Fruit fly (Drosophila melanogaster) whole organism, embryonic: ENCODE results near the gene CG31388.

Experiments used
- Atf3 ChIP-seq: fragments of 200-800 bp; sonication (Bioruptor generic); optimal IDR thresholded peaks from 3 replicates; lab custom pipeline; 2016; ENCODE audit warnings: missing biosample characterization, missing genetic modification characterization
- B-H1 ChIP-seq: fragments of 200-800 bp; sonication (Bioruptor generic); IDR thresholded peaks from 3 replicates; pipeline ENCODE4 v1.3.6; 2022; ENCODE audit warnings: missing biosample characterization, missing genetic modification characterization
- BtbVII ChIP-seq: fragments of 200-800 bp; sonication (Bioruptor generic); optimal IDR thresholded peaks from 3 replicates; lab custom pipeline; 2017; ENCODE audit warnings: missing biosample characterization, mild to moderate bottlenecking, missing genetic modification characterization
- CG10543 ChIP-seq: fragments of 200-800 bp; sonication (Bioruptor generic); optimal IDR thresholded peaks from 3 replicates; lab custom pipeline; 2017; ENCODE audit warnings: missing biosample characterization, mild to moderate bottlenecking, missing genetic modification characterization, moderate library complexity
- CG10565 ChIP-seq: fragments of 200-800 bp; sonication (Bioruptor generic); optimal IDR thresholded peaks from 3 replicates; lab custom pipeline; 2016; ENCODE audit warnings: missing biosample characterization, mild to moderate bottlenecking, missing genetic modification characterization
- CG10654 ChIP-seq: fragments of 200-800 bp; sonication (Bioruptor generic); optimal IDR thresholded peaks from 2 replicates; lab custom pipeline; 2016; ENCODE audit warnings: missing biosample characterization, missing genetic modification characterization
- CG11093 ChIP-seq: fragments of 200-800 bp; sonication (Bioruptor generic); IDR thresholded peaks from 3 replicates; pipeline ENCODE4 v1.3.6; 2022; ENCODE audit warnings: missing biosample characterization, missing genetic modification characterization
- CG16813 ChIP-seq: fragments of 200-800 bp; sonication (Bioruptor generic); IDR thresholded peaks from 3 replicates; pipeline ENCODE4 v1.3.6; 2022; ENCODE audit warnings: missing biosample characterization, missing genetic modification characterization; ENCODE audit not compliant: partially characterized antibody
- CG17186 ChIP-seq: fragments of 200-800 bp; sonication (Bioruptor generic); optimal IDR thresholded peaks from 3 replicates; lab custom pipeline; 2017; ENCODE audit warnings: missing biosample characterization, missing genetic modification reagents, missing genetic modification characterization
- CG18476 ChIP-seq: fragments of 200-800 bp; sonication (Bioruptor generic); optimal IDR thresholded peaks from 2 replicates; lab custom pipeline; 2016; ENCODE audit warnings: missing biosample characterization, mild to moderate bottlenecking, missing genetic modification characterization
- CG3065 ChIP-seq: fragments of 200-800 bp; sonication (Bioruptor generic); optimal IDR thresholded peaks from 2 replicates; lab custom pipeline; 2016; ENCODE audit warnings: missing biosample characterization, missing genetic modification characterization
- CG4282 ChIP-seq: fragments of 200-800 bp; sonication (Bioruptor generic); optimal IDR thresholded peaks from 2 replicates; lab custom pipeline; 2016; ENCODE audit warnings: missing biosample characterization, missing genetic modification characterization
- CG4404 ChIP-seq: fragments of 200-800 bp; sonication (Bioruptor generic); IDR thresholded peaks from 2 replicates; pipeline ENCODE4 v1.3.6; 2022; ENCODE audit warnings: missing biosample characterization, missing genetic modification characterization
- CG6254 ChIP-seq: fragments of 200-800 bp; sonication (Bioruptor generic); optimal IDR thresholded peaks from 3 replicates; lab custom pipeline; 2017; ENCODE audit warnings: mild to moderate bottlenecking, missing biosample characterization, missing genetic modification reagents, missing genetic modification characterization
- CG6813 ChIP-seq: fragments of 200-800 bp; sonication (Bioruptor generic); optimal IDR thresholded peaks from 2 replicates; lab custom pipeline; 2017; ENCODE audit warnings: missing biosample characterization, missing genetic modification characterization, mild to moderate bottlenecking, moderate library complexity, missing genetic modification reagents
- CG9932 ChIP-seq: fragments of 200-800 bp; sonication (Bioruptor generic); IDR thresholded peaks from 2 replicates; pipeline ENCODE4 v1.3.6; 2022; ENCODE audit warnings: missing biosample characterization, missing genetic modification characterization
- CHES-1-like ChIP-seq: fragments of 200-800 bp; sonication (Bioruptor generic); optimal IDR thresholded peaks from 2 replicates; lab custom pipeline; 2016; ENCODE audit warnings: missing biosample characterization, missing genetic modification characterization
- D19A ChIP-seq: fragments of 200-800 bp; optimal IDR thresholded peaks from 3 replicates; lab custom pipeline; 2019; ENCODE audit warnings: missing biosample characterization, mild to moderate bottlenecking, missing genetic modification characterization, moderate library complexity
- Doc3 ChIP-seq: fragments of 200-800 bp; sonication (Bioruptor generic); IDR thresholded peaks from 3 replicates; pipeline ENCODE4 v1.3.6; 2022; ENCODE audit warnings: missing biosample characterization, missing genetic modification characterization; ENCODE audit not compliant: partially characterized antibody
- Ets97D ChIP-seq: fragments of 200-800 bp; sonication (Bioruptor generic); optimal IDR thresholded peaks from 3 replicates; lab custom pipeline; 2016; ENCODE audit warnings: missing biosample characterization, missing genetic modification characterization
- HHEX ChIP-seq: fragments of 200-800 bp; sonication (Bioruptor generic); optimal IDR thresholded peaks from 3 replicates; lab custom pipeline; 2017; ENCODE audit warnings: missing biosample characterization, mild to moderate bottlenecking, missing genetic modification characterization, missing genetic modification reagents
- Hey ChIP-seq: fragments of 200-800 bp; sonication (Bioruptor generic); optimal IDR thresholded peaks from 3 replicates; lab custom pipeline; 2018; ENCODE audit warnings: missing biosample characterization, mild to moderate bottlenecking, missing genetic modification characterization
- Hmx ChIP-seq: fragments of 200-800 bp; sonication (Bioruptor generic); optimal IDR thresholded peaks from 2 replicates; lab custom pipeline; 2016; ENCODE audit warnings: missing biosample characterization, missing genetic modification characterization
- Lhr ChIP-seq: fragments of 200-800 bp; sonication (Bioruptor generic); optimal IDR thresholded peaks from 3 replicates; lab custom pipeline; 2017; ENCODE audit warnings: mild to moderate bottlenecking, missing biosample characterization, missing genetic modification reagents, missing genetic modification characterization
- NC2α ChIP-seq: fragments of 200-800 bp; sonication (Bioruptor generic); optimal IDR thresholded peaks from 2 replicates; lab custom pipeline; 2016; ENCODE audit warnings: missing biosample characterization, missing genetic modification characterization
- NC2β ChIP-seq: fragments of 200-800 bp; sonication (Bioruptor generic); optimal IDR thresholded peaks from 2 replicates; lab custom pipeline; 2016; ENCODE audit warnings: missing biosample characterization, missing genetic modification characterization
- NfI ChIP-seq: fragments of 200-800 bp; sonication (Bioruptor generic); optimal IDR thresholded peaks from 3 replicates; lab custom pipeline; 2018; ENCODE audit warnings: missing biosample characterization, mild to moderate bottlenecking, missing genetic modification characterization, moderate library complexity
- Scr ChIP-seq: fragments of 200-800 bp; sonication (Bioruptor generic); IDR thresholded peaks from 2 replicates; pipeline ENCODE4 v1.3.6; 2022; ENCODE audit warnings: missing biosample characterization, missing genetic modification characterization; ENCODE audit not compliant: partially characterized antibody
- Sry-δ ChIP-seq: fragments of 200-800 bp; sonication (Bioruptor generic); optimal IDR thresholded peaks from 2 replicates; lab custom pipeline; 2016; ENCODE audit warnings: missing biosample characterization, missing genetic modification characterization
- Vsx1 ChIP-seq: fragments of 200-800 bp; sonication (Bioruptor generic); optimal IDR thresholded peaks from 2 replicates; lab custom pipeline; 2017; ENCODE audit warnings: missing biosample characterization, mild to moderate bottlenecking, missing genetic modification characterization, missing genetic modification reagents
- al ChIP-seq: fragments of 200-800 bp; sonication (Bioruptor generic); IDR thresholded peaks from 2 replicates; pipeline ENCODE4 v1.3.6; 2022; ENCODE audit warnings: missing biosample characterization, missing genetic modification characterization
- bcd ChIP-seq: fragments of 200-800 bp; sonication (Bioruptor generic); optimal IDR thresholded peaks from 2 replicates; lab custom pipeline; 2017; ENCODE audit warnings: missing biosample characterization, mild to moderate bottlenecking, missing genetic modification characterization
- chm ChIP-seq: fragments of 200-800 bp; sonication (Bioruptor generic); IDR thresholded peaks from 2 replicates; pipeline ENCODE4 v1.3.6; 2022; ENCODE audit warnings: missing biosample characterization, missing genetic modification characterization
- cwo ChIP-seq: fragments of 200-800 bp; sonication (Bioruptor generic); optimal IDR thresholded peaks from 3 replicates; lab custom pipeline; 2017; ENCODE audit warnings: missing biosample characterization, missing genetic modification characterization, mild to moderate bottlenecking, moderate library complexity, missing genetic modification reagents
- dpn ChIP-seq, 2 experiments: fragments of 200-800 bp; sonication (Bioruptor generic); optimal IDR thresholded peaks; 3 replicates each; lab custom pipeline; 2016; ENCODE audit warnings: missing biosample characterization in 2 of 2, missing genetic modification characterization in 2 of 2
- exex ChIP-seq: fragments of 200-800 bp; sonication (Bioruptor generic); optimal IDR thresholded peaks from 4 replicates; lab custom pipeline; 2018; ENCODE audit warnings: missing biosample characterization, mild to moderate bottlenecking, missing genetic modification characterization, moderate library complexity
- gem ChIP-seq: fragments of 200-800 bp; sonication (Bioruptor generic); optimal IDR thresholded peaks from 2 replicates; lab custom pipeline; 2019; ENCODE audit warnings: missing biosample characterization, mild to moderate bottlenecking, missing genetic modification characterization, moderate library complexity
- hb ChIP-seq: fragments of 200-800 bp; sonication (Bioruptor generic); IDR thresholded peaks from 3 replicates; pipeline ENCODE4 v1.3.6; 2022; ENCODE audit warnings: missing biosample characterization, missing genetic modification characterization; ENCODE audit not compliant: partially characterized antibody
- hbn ChIP-seq: fragments of 200-800 bp; sonication (Bioruptor generic); IDR thresholded peaks from 2 replicates; pipeline ENCODE4 v1.3.6; 2022; ENCODE audit warnings: missing biosample characterization, missing genetic modification characterization; ENCODE audit not compliant: partially characterized antibody
- jigr1 ChIP-seq: fragments of 200-800 bp; sonication (Bioruptor generic); IDR thresholded peaks from 3 replicates; pipeline ENCODE4 v1.3.6; 2022; ENCODE audit warnings: missing biosample characterization, missing genetic modification characterization
- jumu ChIP-seq: fragments of 200-800 bp; sonication (Bioruptor generic); optimal IDR thresholded peaks from 3 replicates; lab custom pipeline; 2016; ENCODE audit warnings: missing biosample characterization, missing genetic modification characterization
- kah ChIP-seq: fragments of 200-800 bp; sonication (Bioruptor generic); optimal IDR thresholded peaks from 2 replicates; lab custom pipeline; 2018; ENCODE audit warnings: missing biosample characterization, mild to moderate bottlenecking, missing genetic modification characterization
- nom ChIP-seq: fragments of 200-800 bp; sonication (Bioruptor generic); optimal IDR thresholded peaks from 2 replicates; lab custom pipeline; 2017; ENCODE audit warnings: missing biosample characterization, missing genetic modification characterization, mild to moderate bottlenecking, moderate library complexity, missing genetic modification reagents
- oc ChIP-seq: fragments of 200-800 bp; sonication (Bioruptor generic); optimal IDR thresholded peaks from 2 replicates; lab custom pipeline; 2018; ENCODE audit warnings: missing biosample characterization, mild to moderate bottlenecking, missing genetic modification characterization, moderate library complexity
- otp ChIP-seq: fragments of 200-800 bp; sonication (Bioruptor generic); IDR thresholded peaks from 3 replicates; pipeline ENCODE4, ENCODE4 v1.3.6; 2022; ENCODE audit warnings: missing biosample characterization, missing genetic modification characterization
- peb ChIP-seq: fragments of 200-800 bp; sonication (Bioruptor generic); IDR thresholded peaks from 2 replicates; pipeline ENCODE4 v1.3.6; 2022; ENCODE audit warnings: missing biosample characterization, missing genetic modification characterization
- pnt ChIP-seq: fragments of 200-800 bp; sonication (Bioruptor generic); optimal IDR thresholded peaks from 3 replicates; lab custom pipeline; 2016; ENCODE audit warnings: missing biosample characterization, missing genetic modification characterization
- prd ChIP-seq, 3 experiments: fragments of >200 bp in 2 of 3; fragments of 200-800 bp in 1 of 3; sonication (Bioruptor generic) in 1 of 3; optimal IDR thresholded peaks in 2 of 3; IDR thresholded peaks in 1 of 3; 2 replicates in 2 of 3; 3 replicates in 1 of 3; pipeline versions ENCODE4 v1.3.6 to Lab custom; 2017 to 2022; ENCODE audit warnings: missing biosample characterization in 1 of 3, missing genetic modification characterization in 1 of 3
- sug ChIP-seq: fragments of 200-800 bp; optimal IDR thresholded peaks from 2 replicates; lab custom pipeline; 2019; ENCODE audit warnings: missing biosample characterization, mild to moderate bottlenecking, missing genetic modification characterization, moderate library complexity
- toy ChIP-seq: fragments of 200-800 bp; sonication (Bioruptor generic); IDR thresholded peaks from 2 replicates; pipeline ENCODE4 v1.3.6; 2022; ENCODE audit warnings: missing biosample characterization, missing genetic modification characterization

Gene CG31388

DNA sequence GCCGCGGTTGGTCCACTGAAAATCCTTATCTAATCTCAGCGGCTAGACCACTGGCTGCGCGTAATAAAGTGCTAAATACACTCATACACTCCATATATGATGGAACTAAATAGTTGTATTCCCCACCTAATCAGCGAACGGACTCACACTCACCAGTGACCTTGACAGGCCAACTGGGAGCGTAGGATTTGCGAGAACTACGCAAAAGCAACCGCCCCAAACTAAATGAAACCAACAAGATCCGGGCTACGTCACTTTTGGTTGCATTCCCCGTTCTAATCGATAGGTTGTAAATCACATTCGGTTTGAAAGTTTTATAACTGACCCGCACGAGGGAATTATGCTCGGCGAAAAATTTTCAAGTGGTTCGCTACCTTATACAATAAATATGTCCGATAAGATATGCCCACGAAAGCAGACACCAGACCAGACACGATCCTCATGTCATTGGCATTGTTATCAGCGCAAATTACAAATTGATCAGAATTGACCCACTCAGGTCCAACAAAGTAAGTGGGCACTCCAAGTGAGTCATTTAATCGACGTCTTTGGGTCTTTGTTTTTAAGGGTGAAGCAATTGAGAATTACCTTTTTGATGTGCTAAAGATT lies 38.3 kb upstream of the CG31388 start (continued):
- TF ChIP-seq oc (tag; lab: Kevin White, UChicago) (no peak), CG11093 (GFP tag; lab: Robert Waterston, UW) (no peak), otp (no peak), peb (no peak), NC2α (GFP tag; lab: Kevin White, UChicago) (no peak), kah (GFP tag; lab: Kevin White, UChicago) (no peak), pnt (GFP tag; lab: Kevin White, UChicago) (no peak), dpn (GFP tag; optimal IDR thresholded peaks at IDR 0.05; lab: Kevin White, UChicago) (no peak), CG4404 (GFP tag; lab: Robert Waterston, UW) (no peak), CG10565 (GFP tag; lab: Kevin White, UChicago) (no peak), NfI (GFP tag; lab: Kevin White, UChicago) (no peak), Hmx (GFP tag; lab: Kevin White, UChicago) (no peak), jumu (GFP tag; lab: Kevin White, UChicago) (no peak), Doc3 (GFP tag; lab: Robert Waterston, UW) (no peak), gem (peak; percentile 41), BtbVII (GFP tag; lab: Kevin White, UChicago) (peak; percentile 32), D19A (tag; lab: Kevin White, UChicago) (no peak), cwo (GFP tag; lab: Kevin White, UChicago) (peak; percentile 86), B-H1 (GFP tag; lab: Robert Waterston, UW) (no peak), NC2β (GFP tag; lab: Kevin White, UChicago) (no peak), Lhr (GFP tag; lab: Kevin White, UChicago) (no peak), CG3065 (no peak), toy (no peak), CG18476 (GFP tag; lab: Kevin White, UChicago) (no peak), exex (tag; lab: Kevin White, UChicago) (peak; percentile 98), CG6813 (no peak), CG6254 (no peak), CG16813 (no peak), Scr (no peak), chm (GFP tag; lab: Robert Waterston, UW) (no peak), Ets97D (GFP tag; lab: Kevin White, UChicago) (no peak), prd (optimal IDR thresholded peaks at IDR 0.05; lab: Kevin White, UChicago) (no peak), prd (GFP tag; IDR thresholded peaks at IDR 0.05; lab: Robert Waterston, UW) (no peak), hb (GFP tag; lab: Robert Waterston, UW) (no peak), CG17186 (GFP tag; lab: Kevin White, UChicago) (no peak), Vsx1 (GFP tag; lab: Kevin White, UChicago) (no peak), CG10654 (no peak), nom (GFP tag; lab: Kevin White, UChicago) (no peak), Atf3 (GFP tag; lab: Kevin White, UChicago) (no peak), Hey (tag; lab: Kevin White, UChicago) (peak; percentile 83), Sry-δ (GFP tag; lab: Kevin White, UChicago) (no peak), CHES-1-like (no peak), CG10543 (GFP tag; lab: Kevin White, UChicago) (peak; percentile 24), al (GFP tag; lab: Robert Waterston, UW) (no peak), CG4282 (no peak), jigr1 (GFP tag; lab: Robert Waterston, UW) (no peak), hbn (GFP tag; lab: Robert Waterston, UW) (no peak), HHEX (no peak), CG9932 (GFP tag; lab: Robert Waterston, UW) (no peak), sug (peak; percentile 97), bcd (no peak)
